Fruit fly (Drosophila melanogaster) whole organism, embryonic: ENCODE measurements around the gene mop.

Source experiments
- Atf6 ChIP-seq: fragments of 200-800 bp; sonication (Bioruptor generic); IDR thresholded peaks from 2 replicates; pipeline ENCODE4 v1.3.6; 2022; ENCODE audit warnings: missing biosample characterization, missing genetic modification characterization
- CG10321 ChIP-seq: fragments of 200-800 bp; sonication (Bioruptor generic); IDR thresholded peaks from 2 replicates; pipeline ENCODE4 v1.3.6; 2022; ENCODE audit warnings: missing biosample characterization, missing genetic modification characterization
- CG11085 ChIP-seq: fragments of 200-800 bp; sonication (Bioruptor generic); IDR thresholded peaks from 2 replicates; pipeline ENCODE4 v1.3.6; 2022; ENCODE audit warnings: missing biosample characterization, missing genetic modification characterization
- CG11696 ChIP-seq: fragments of 200-800 bp; sonication (Bioruptor generic); IDR thresholded peaks from 2 replicates; pipeline ENCODE4 v1.3.6; 2022; ENCODE audit warnings: missing biosample characterization, missing genetic modification characterization
- CG12659 ChIP-seq: fragments of 200-800 bp; sonication (Bioruptor generic); optimal IDR thresholded peaks from 3 replicates; lab custom pipeline; 2017; ENCODE audit warnings: mild to moderate bottlenecking, missing biosample characterization, missing genetic modification reagents, missing genetic modification characterization
- CG14710 ChIP-seq: fragments of 200-800 bp; sonication (Bioruptor generic); optimal IDR thresholded peaks from 3 replicates; lab custom pipeline; 2019; ENCODE audit warnings: missing biosample characterization, mild to moderate bottlenecking, missing genetic modification characterization, moderate library complexity
- CG14965 ChIP-seq: fragments of 200-800 bp; sonication (Bioruptor generic); optimal IDR thresholded peaks from 2 replicates; lab custom pipeline; 2016; ENCODE audit warnings: missing biosample characterization, missing genetic modification characterization, borderline replicate concordance
- CG15514 ChIP-seq: fragments of 200-800 bp; sonication (Bioruptor generic); optimal IDR thresholded peaks from 3 replicates; lab custom pipeline; 2017; ENCODE audit warnings: missing biosample characterization, missing genetic modification characterization, mild to moderate bottlenecking, moderate library complexity, missing genetic modification reagents
- CG1647 ChIP-seq: fragments of 200-800 bp; sonication (Bioruptor generic); optimal IDR thresholded peaks from 3 replicates; lab custom pipeline; 2016; ENCODE audit warnings: missing biosample characterization, missing genetic modification characterization
- CG17612 ChIP-seq: fragments of 200-800 bp; sonication (Bioruptor generic); IDR thresholded peaks from 2 replicates; pipeline ENCODE4 v1.3.6; 2022; ENCODE audit warnings: missing biosample characterization, missing genetic modification characterization
- CG1792 ChIP-seq: fragments of 200-800 bp; sonication (Bioruptor generic); optimal IDR thresholded peaks from 2 replicates; lab custom pipeline; 2016; ENCODE audit warnings: missing biosample characterization, missing genetic modification characterization
- CG2712 ChIP-seq: fragments of 200-800 bp; optimal IDR thresholded peaks from 3 replicates; lab custom pipeline; 2019; ENCODE audit warnings: missing biosample characterization, mild to moderate bottlenecking, missing genetic modification characterization, moderate library complexity
- CG31441 ChIP-seq: fragments of 200-800 bp; sonication (Bioruptor generic); IDR thresholded peaks from 2 replicates; pipeline ENCODE4 v1.3.6; 2022; ENCODE audit warnings: missing biosample characterization, missing genetic modification characterization
- CG32767 ChIP-seq: fragments of 200-800 bp; sonication (Bioruptor generic); IDR thresholded peaks from 2 replicates; pipeline ENCODE4 v1.3.6; 2022; ENCODE audit warnings: missing biosample characterization, missing genetic modification characterization
- CG4854 ChIP-seq: fragments of 200-800 bp; sonication (Bioruptor generic); optimal IDR thresholded peaks from 2 replicates; lab custom pipeline; 2016; ENCODE audit warnings: missing biosample characterization, missing genetic modification characterization, inconsistent platforms
- CG7357 ChIP-seq: fragments of 200-800 bp; sonication (Bioruptor generic); IDR thresholded peaks from 3 replicates; pipeline ENCODE4 v1.3.6; 2022; ENCODE audit warnings: missing biosample characterization, missing genetic modification characterization
- CG8290 ChIP-seq, 3 experiments: fragments of 200-800 bp; sonication (Bioruptor generic); optimal IDR thresholded peaks; 2 replicates each; lab custom pipeline; 2016 to 2019; ENCODE audit warnings: missing biosample characterization in 3 of 3, missing genetic modification characterization in 3 of 3, mild to moderate bottlenecking in 2 of 3, moderate library complexity in 1 of 3
- Chrac-16 ChIP-seq: fragments of 200-800 bp; sonication (Bioruptor generic); optimal IDR thresholded peaks from 3 replicates; lab custom pipeline; 2016; ENCODE audit warnings: missing biosample characterization, missing genetic modification characterization
- Dip2 ChIP-seq: fragments of 200-800 bp; sonication (Bioruptor generic); IDR thresholded peaks from 2 replicates; pipeline ENCODE4 v1.3.6; 2022; ENCODE audit warnings: missing biosample characterization, missing genetic modification characterization
- Ets97D ChIP-seq: fragments of 200-800 bp; sonication (Bioruptor generic); optimal IDR thresholded peaks from 3 replicates; lab custom pipeline; 2016; ENCODE audit warnings: missing biosample characterization, missing genetic modification characterization
- HHEX ChIP-seq: fragments of 200-800 bp; sonication (Bioruptor generic); optimal IDR thresholded peaks from 3 replicates; lab custom pipeline; 2017; ENCODE audit warnings: missing biosample characterization, mild to moderate bottlenecking, missing genetic modification characterization, missing genetic modification reagents
- Hr51 ChIP-seq, 2 experiments: fragments of 200-800 bp; sonication (Bioruptor generic); optimal IDR thresholded peaks; 2 replicates in 1 of 2; 3 replicates in 1 of 2; lab custom pipeline; 2016 to 2018; ENCODE audit warnings: missing biosample characterization in 2 of 2, missing genetic modification characterization in 2 of 2, mild to moderate bottlenecking in 1 of 2, moderate library complexity in 1 of 2
- NC2β ChIP-seq: fragments of 200-800 bp; sonication (Bioruptor generic); optimal IDR thresholded peaks from 2 replicates; lab custom pipeline; 2016; ENCODE audit warnings: missing biosample characterization, missing genetic modification characterization
- Nf-YB ChIP-seq: fragments of 200-800 bp; sonication (Bioruptor generic); optimal IDR thresholded peaks from 3 replicates; lab custom pipeline; 2019; ENCODE audit warnings: missing biosample characterization, mild to moderate bottlenecking, missing genetic modification characterization, moderate library complexity
- Opbp ChIP-seq: fragments of 200-800 bp; sonication (Bioruptor generic); IDR thresholded peaks from 3 replicates; pipeline ENCODE4 v1.3.6; 2022; ENCODE audit warnings: missing biosample characterization, missing genetic modification characterization; ENCODE audit not compliant: partially characterized antibody
- Ssrp ChIP-seq: fragments of 200-800 bp; sonication (Bioruptor generic); optimal IDR thresholded peaks from 2 replicates; lab custom pipeline; 2018; ENCODE audit warnings: missing biosample characterization, mild to moderate bottlenecking, missing genetic modification characterization, moderate library complexity
- Tbp ChIP-seq: fragments of >200 bp; optimal IDR thresholded peaks from 2 replicates; lab custom pipeline; 2018; ENCODE audit warnings: missing biosample characterization, missing genetic modification characterization
- ab ChIP-seq: fragments of 200-800 bp; sonication (Bioruptor generic); optimal IDR thresholded peaks from 2 replicates; lab custom pipeline; 2016; ENCODE audit warnings: missing biosample characterization, missing genetic modification characterization
- ap ChIP-seq: fragments of 200-800 bp; sonication (Bioruptor generic); IDR thresholded peaks from 2 replicates; pipeline ENCODE4 v1.3.6; 2022; ENCODE audit warnings: missing biosample characterization, missing genetic modification characterization
- corto ChIP-seq: fragments of 200-800 bp; sonication (Bioruptor generic); optimal IDR thresholded peaks from 2 replicates; lab custom pipeline; 2016; ENCODE audit warnings: missing biosample characterization, mild to moderate bottlenecking, missing genetic modification characterization, moderate library complexity
- crol ChIP-seq: fragments of 200-800 bp; sonication (Bioruptor generic); IDR thresholded peaks from 2 replicates; pipeline ENCODE4 v1.3.6; 2022; ENCODE audit warnings: missing biosample characterization, missing genetic modification characterization
- da ChIP-seq: fragments of 200-800 bp; sonication (Bioruptor generic); optimal IDR thresholded peaks from 2 replicates; lab custom pipeline; 2016; ENCODE audit warnings: missing biosample characterization, missing genetic modification characterization
- emc ChIP-seq: fragments of 200-800 bp; sonication (Bioruptor generic); optimal IDR thresholded peaks from 2 replicates; lab custom pipeline; 2016; ENCODE audit warnings: missing biosample characterization, missing genetic modification characterization
- fd96Cb ChIP-seq: fragments of 200-800 bp; sonication (Bioruptor generic); optimal IDR thresholded peaks from 2 replicates; lab custom pipeline; 2018; ENCODE audit warnings: missing biosample characterization, mild to moderate bottlenecking, missing genetic modification characterization, moderate library complexity
- fru ChIP-seq: fragments of >200 bp; optimal IDR thresholded peaks from 2 replicates; lab custom pipeline; 2017
- hb ChIP-seq: fragments of 200-800 bp; sonication (Bioruptor generic); IDR thresholded peaks from 3 replicates; pipeline ENCODE4 v1.3.6; 2022; ENCODE audit warnings: missing biosample characterization, missing genetic modification characterization; ENCODE audit not compliant: partially characterized antibody
- klu ChIP-seq: fragments of 200-800 bp; sonication (Bioruptor generic); IDR thresholded peaks from 2 replicates; pipeline ENCODE4 v1.3.6; 2022; ENCODE audit warnings: missing biosample characterization, missing genetic modification characterization
- kni ChIP-seq: fragments of 200-800 bp; sonication (Bioruptor generic); optimal IDR thresholded peaks from 3 replicates; lab custom pipeline; 2017; ENCODE audit warnings: mild to moderate bottlenecking, missing biosample characterization, missing genetic modification reagents, missing genetic modification characterization
- lov ChIP-seq, 2 experiments: fragments of 200-800 bp in 1 of 2; fragments of >200 bp in 1 of 2; sonication (Bioruptor generic) in 1 of 2; IDR thresholded peaks in 1 of 2; optimal IDR thresholded peaks in 1 of 2; 2 replicates in 1 of 2; 3 replicates in 1 of 2; pipeline versions ENCODE4 v1.3.6 to Lab custom; 2017 to 2022; ENCODE audit warnings: missing biosample characterization in 1 of 2, missing genetic modification characterization in 1 of 2
- mirr ChIP-seq: fragments of 200-800 bp; sonication (Bioruptor generic); optimal IDR thresholded peaks from 3 replicates; lab custom pipeline; 2018; ENCODE audit warnings: missing biosample characterization, mild to moderate bottlenecking, missing genetic modification characterization
- nom ChIP-seq: fragments of 200-800 bp; sonication (Bioruptor generic); optimal IDR thresholded peaks from 2 replicates; lab custom pipeline; 2017; ENCODE audit warnings: missing biosample characterization, missing genetic modification characterization, mild to moderate bottlenecking, moderate library complexity, missing genetic modification reagents
- odd ChIP-seq: fragments of 200-800 bp; sonication (Bioruptor generic); optimal IDR thresholded peaks from 2 replicates; lab custom pipeline; 2017; ENCODE audit warnings: missing biosample characterization, mild to moderate bottlenecking, missing genetic modification characterization
- pzg ChIP-seq: fragments of 200-800 bp; sonication (Bioruptor generic); optimal IDR thresholded peaks from 3 replicates; lab custom pipeline; 2018; ENCODE audit warnings: missing biosample characterization, mild to moderate bottlenecking, missing genetic modification characterization, moderate library complexity
- repo ChIP-seq: fragments of 200-800 bp; sonication (Bioruptor generic); optimal IDR thresholded peaks from 2 replicates; lab custom pipeline; 2016; ENCODE audit warnings: missing biosample characterization, missing genetic modification characterization
- schlank ChIP-seq: fragments of 200-800 bp; sonication (Bioruptor generic); optimal IDR thresholded peaks from 2 replicates; lab custom pipeline; 2018; ENCODE audit warnings: missing biosample characterization, mild to moderate bottlenecking, missing genetic modification characterization
- seq ChIP-seq: fragments of 200-800 bp; sonication (Bioruptor generic); IDR thresholded peaks from 2 replicates; pipeline ENCODE4 v1.3.6; 2022; ENCODE audit warnings: missing biosample characterization, missing genetic modification characterization
- sisA ChIP-seq: fragments of 200-800 bp; sonication (Bioruptor generic); IDR thresholded peaks from 2 replicates; pipeline ENCODE4 v1.3.6; 2022; ENCODE audit warnings: missing biosample characterization, missing genetic modification characterization
- sr ChIP-seq: fragments of 200-800 bp; sonication (Bioruptor generic); IDR thresholded peaks from 3 replicates; pipeline ENCODE4 v1.3.6; 2022; ENCODE audit warnings: missing biosample characterization, missing genetic modification characterization
- tio ChIP-seq: fragments of 200-800 bp; sonication (Bioruptor generic); optimal IDR thresholded peaks from 2 replicates; lab custom pipeline; 2017; ENCODE audit warnings: missing biosample characterization, missing genetic modification characterization, inconsistent platforms
- zen ChIP-seq: fragments of 200-800 bp; sonication (Bioruptor generic); optimal IDR thresholded peaks from 3 replicates; lab custom pipeline; 2018; ENCODE audit warnings: missing biosample characterization, mild to moderate bottlenecking, missing genetic modification characterization, moderate library complexity
- zfh2 ChIP-seq: fragments of 200-800 bp; sonication (Bioruptor generic); optimal IDR thresholded peaks from 2 replicates; lab custom pipeline; 2016; ENCODE audit warnings: missing biosample characterization, missing genetic modification characterization

The mop gene

DNA sequence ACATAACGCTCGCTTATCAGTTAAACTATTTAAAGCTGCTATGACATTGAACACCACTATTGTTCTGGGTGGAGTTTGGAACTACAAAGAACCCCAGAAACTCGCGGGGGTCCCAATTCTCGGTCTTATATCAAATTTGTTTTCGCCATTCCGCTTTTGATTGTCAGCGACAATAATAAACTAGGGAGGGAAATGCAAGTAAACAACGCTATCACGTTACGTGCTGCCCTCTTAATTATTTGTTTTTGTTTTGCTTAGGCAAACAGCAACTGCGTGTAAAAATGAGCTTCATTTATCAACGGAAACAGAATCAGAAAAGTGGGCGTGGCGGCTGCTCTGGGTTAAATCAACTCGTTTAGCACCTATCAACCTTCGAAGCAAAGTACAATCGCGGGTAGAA is 4.3 kb upstream of the mop start (continued):
- peak; percentile 21 for TF ChIP-seq CG8290 (GFP tag; optimal IDR thresholded peaks at IDR 0.05; lab: Kevin White, UChicago)
- TF ChIP-seq CG8290 (tag; optimal IDR thresholded peaks at IDR 0.05; lab: Kevin White, UChicago), result peak; percentile 8 to 63
- TF ChIP-seq CG12659 (GFP tag; lab: Kevin White, UChicago), result peak; percentile 15
- TF ChIP-seq Ets97D (GFP tag; lab: Kevin White, UChicago), result no peak
- TF ChIP-seq CG31441 (GFP tag; lab: Robert Waterston, UW), result no peak
- TF ChIP-seq CG14965, result no peak
- TF ChIP-seq repo (GFP tag; lab: Kevin White, UChicago), result no peak
- TF ChIP-seq crol, result no peak
- peak; percentile 26 for TF ChIP-seq CG14710 (tag; lab: Kevin White, UChicago)
- TF ChIP-seq zfh2, result no peak
- no peak for TF ChIP-seq Nf-YB (GFP tag; lab: Kevin White, UChicago)
- peak; percentile 44; the same call in 1 of the 2 replicates for TF ChIP-seq Atf6 (GFP tag; lab: Robert Waterston, UW)
- no peak for TF ChIP-seq kni (GFP tag; lab: Kevin White, UChicago)
- peak; percentile 36 for TF ChIP-seq CG15514
- TF ChIP-seq sisA (GFP tag; lab: Robert Waterston, UW), result no peak
- peak; percentile 38 for TF ChIP-seq mirr (GFP tag; lab: Kevin White, UChicago)
- no peak for TF ChIP-seq da (GFP tag; lab: Kevin White, UChicago)
- no peak for TF ChIP-seq pzg
- no peak for TF ChIP-seq Opbp (GFP tag; lab: Robert Waterston, UW)
- TF ChIP-seq fd96Cb, result no peak
- no peak for TF ChIP-seq ab (GFP tag; lab: Kevin White, UChicago)
- no peak for TF ChIP-seq CG32767 (GFP tag; lab: Robert Waterston, UW)
- no peak for TF ChIP-seq fru (lab: Kevin White, UChicago)
- no peak for TF ChIP-seq lov (optimal IDR thresholded peaks at IDR 0.05; lab: Kevin White, UChicago)
- peak; percentile 79; the same call in 1 of the 3 replicates for TF ChIP-seq lov (GFP tag; IDR thresholded peaks at IDR 0.05; lab: Robert Waterston, UW)
- TF ChIP-seq CG2712 (tag; lab: Kevin White, UChicago), result no peak
- TF ChIP-seq CG11696 (GFP tag; lab: Robert Waterston, UW), result no peak
- no peak for TF ChIP-seq Ssrp (tag; lab: Kevin White, UChicago)
- TF ChIP-seq hb, result no peak
- TF ChIP-seq klu (GFP tag; lab: Robert Waterston, UW), result no peak
- TF ChIP-seq CG1647, result no peak
- no peak for TF ChIP-seq CG1792 (GFP tag; lab: Kevin White, UChicago)
- no peak for TF ChIP-seq Dip2 (GFP tag; lab: Robert Waterston, UW)
- TF ChIP-seq emc (GFP tag; lab: Kevin White, UChicago), result no peak
- no peak for TF ChIP-seq Tbp
- no peak for TF ChIP-seq corto
- TF ChIP-seq CG4854 (GFP tag; lab: Kevin White, UChicago), result peak; percentile 29
- no peak for TF ChIP-seq zen
- no peak for TF ChIP-seq CG11085 (GFP tag; lab: Robert Waterston, UW)
- no peak for TF ChIP-seq CG10321 (GFP tag; lab: Robert Waterston, UW)
- TF ChIP-seq odd, result peak; percentile 65
- TF ChIP-seq Chrac-16, result no peak
- TF ChIP-seq nom (GFP tag; lab: Kevin White, UChicago), result no peak
- TF ChIP-seq ap (GFP tag; lab: Robert Waterston, UW), result 0 out of 2 replicates have a peak, but pooled peaks have one; percentile 10
- TF ChIP-seq tio (GFP tag; lab: Kevin White, UChicago), result no peak
- TF ChIP-seq CG17612 (GFP tag; lab: Robert Waterston, UW), result no peak
- no peak for TF ChIP-seq Hr51 (GFP tag; optimal IDR thresholded peaks at IDR 0.05; lab: Kevin White, UChicago)
- TF ChIP-seq HHEX (GFP tag; lab: Kevin White, UChicago), result peak; percentile 40
- TF ChIP-seq sr (GFP tag; lab: Robert Waterston, UW), result no peak
- TF ChIP-seq NC2β (GFP tag; lab: Kevin White, UChicago), result peak; percentile 5
- TF ChIP-seq schlank, result peak; percentile 44
- TF ChIP-seq seq, result peak; percentile 47
- TF ChIP-seq CG7357 (GFP tag; lab: Robert Waterston, UW), result no peak
